Fruit fly (Drosophila melanogaster) whole organism, adult: Measurements from ENCODE around the gene Rtnl1.

Source experiments
- CG1620 ChIP-seq: fragments of 200-800 bp; sonication (Bioruptor generic); optimal IDR thresholded peaks from 2 replicates; lab custom pipeline; 2016; ENCODE audit warnings: missing biosample characterization, missing genetic modification characterization
- CG33017 ChIP-seq: fragments of 200-800 bp; sonication (Bioruptor generic); optimal IDR thresholded peaks from 2 replicates; lab custom pipeline; 2018; ENCODE audit warnings: missing biosample characterization, mild to moderate bottlenecking, missing genetic modification characterization, moderate library complexity
- Hr96 ChIP-seq: fragments of 200-800 bp; sonication (Bioruptor generic); optimal IDR thresholded peaks from 2 replicates; lab custom pipeline; 2016; ENCODE audit warnings: missing biosample characterization, missing genetic modification characterization
- cnc ChIP-seq, 2 experiments: fragments of >200 bp; optimal IDR thresholded peaks; 2 replicates each; lab custom pipeline; 2017
- pad ChIP-seq: fragments of 200-800 bp; sonication (Bioruptor generic); optimal IDR thresholded peaks from 3 replicates; lab custom pipeline; 2017; ENCODE audit warnings: missing biosample characterization, missing genetic modification characterization, mild to moderate bottlenecking, moderate library complexity, missing genetic modification reagents

DNA sequence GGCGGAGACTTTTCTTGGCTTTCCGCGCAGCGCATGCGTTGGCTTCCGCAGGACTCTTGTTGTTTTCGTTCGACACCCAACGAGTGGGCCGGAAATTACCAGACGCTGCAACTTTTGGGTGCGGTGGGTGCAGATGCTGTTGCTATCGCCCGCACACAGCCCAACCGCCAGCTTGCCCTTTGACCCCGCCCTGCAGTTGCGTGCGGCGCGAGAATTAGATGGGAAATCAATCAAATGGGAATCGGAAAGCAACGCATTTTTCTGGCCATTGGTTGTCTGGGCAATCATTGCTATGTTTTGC lies 4.1 kb downstream of the Rtnl1 start:
- no peak for TF ChIP-seq CG33017 (tag; lab: Kevin White, UChicago)
- no peak for TF ChIP-seq cnc (optimal IDR thresholded peaks at IDR 0.05; lab: Kevin White, UChicago)
- no peak for TF ChIP-seq CG1620 (GFP tag; lab: Kevin White, UChicago)
- no peak for TF ChIP-seq pad
- no peak for TF ChIP-seq Hr96 (GFP tag; lab: Kevin White, UChicago)
